Worm (Caenorhabditis elegans): ENCODE results near the gene cysl-1.

- TF ChIP-seq jun-1 (tag; optimal IDR thresholded peaks at IDR 0.05) (no peak), C04F5.9 (tag; optimal IDR thresholded peaks at IDR 0.05) (no peak), fos-1 (tag; optimal IDR thresholded peaks at IDR 0.05) (no peak), nhr-77 (tag; optimal IDR thresholded peaks at IDR 0.05) (no peak), ama-1 (optimal IDR thresholded peaks at IDR 0.05) (no peak), tlp-1 (tag; optimal IDR thresholded peaks at IDR 0.05) (no peak), tbx-2 (tag; optimal IDR thresholded peaks at IDR 0.05) (no peak), ces-1 (GFP tag; optimal IDR thresholded peaks at IDR 0.05) (no peak), nhr-28 (tag; optimal IDR thresholded peaks at IDR 0.05) (no peak), F16B12.6 (tag; optimal IDR thresholded peaks at IDR 0.05) (no peak), unc-62 (GFP tag; optimal IDR thresholded peaks at IDR 0.05) (no peak), sptf-1 (tag; optimal IDR thresholded peaks at IDR 0.05) (no peak), aly-2 (tag; optimal IDR thresholded peaks at IDR 0.05) (no peak), lir-3 (tag; optimal IDR thresholded peaks at IDR 0.05; ENCODE audit: poor library complexity) (no peak)
Measured at ce11 chrX:9984889-9985404, 30.6 kb upstream of the cysl-1 start, which contains the start of gene F19C6.5.

Measured in whole organism, L1 larva.